Fruit fly (Drosophila melanogaster): ENCODE measurements around the gene CG31365.
A peak's percentile ranks its signal among the peaks of the same experiment; 100 is the strongest.

CG31365 gene

dm6 chr3R:23112680-23113362 is 13.4 kb downstream of the CG31365 start, which contains the start of gene Cow (continued):
- peak; percentile 33 for TF ChIP-seq acj6 (GFP tag; optimal IDR thresholded peaks at IDR 0.05)
- peak; percentile 56 for TF ChIP-seq CG32006 (GFP tag; optimal IDR thresholded peaks at IDR 0.05)
- TF ChIP-seq Hr39 (GFP tag; optimal IDR thresholded peaks at IDR 0.05), result peak; percentile 15
- TF ChIP-seq OdsH (GFP tag; optimal IDR thresholded peaks at IDR 0.05), result peak; percentile 48
- peak; percentile 17 for TF ChIP-seq CG1621 (tag; optimal IDR thresholded peaks at IDR 0.05)
- peak; percentile 29 for TF ChIP-seq Ets96B (tag; optimal IDR thresholded peaks at IDR 0.05)
- no peak for TF ChIP-seq fkh (GFP tag; optimal IDR thresholded peaks at IDR 0.05)
- TF ChIP-seq vri (GFP tag; optimal IDR thresholded peaks at IDR 0.05), result no peak
- TF ChIP-seq Met (GFP tag; optimal IDR thresholded peaks at IDR 0.05), result peak; percentile 37
- peak; percentile 46 for TF ChIP-seq CG3032 (tag; optimal IDR thresholded peaks at IDR 0.05)
- TF ChIP-seq CG11294 (GFP tag; IDR thresholded peaks at IDR 0.05), result peak; percentile 48; the same call in 1 of the 2 replicates
- TF ChIP-seq CG6276 (GFP tag; optimal IDR thresholded peaks at IDR 0.05), result peak; percentile 13
- no peak for TF ChIP-seq esn (GFP tag; optimal IDR thresholded peaks at IDR 0.05)
- peak in 1 of 2 experiments; percentile 2 for TF ChIP-seq salr (GFP tag; optimal IDR thresholded peaks at IDR 0.05)

dm6 chr3R:23110724-23111123 is 15.5 kb downstream of the CG31365 start:
- TF ChIP-seq Ets21C (GFP tag; optimal IDR thresholded peaks at IDR 0.05) (no peak), vri (GFP tag; optimal IDR thresholded peaks at IDR 0.05) (no peak), CG34406 (GFP tag; optimal IDR thresholded peaks at IDR 0.05) (no peak), Lpt (GFP tag; optimal IDR thresholded peaks at IDR 0.05) (no peak), cyc (GFP tag; optimal IDR thresholded peaks at IDR 0.05) (no peak), fd59A (GFP tag; optimal IDR thresholded peaks at IDR 0.05) (no peak), CG32006 (GFP tag; optimal IDR thresholded peaks at IDR 0.05) (peak; percentile 19)

DNA sequence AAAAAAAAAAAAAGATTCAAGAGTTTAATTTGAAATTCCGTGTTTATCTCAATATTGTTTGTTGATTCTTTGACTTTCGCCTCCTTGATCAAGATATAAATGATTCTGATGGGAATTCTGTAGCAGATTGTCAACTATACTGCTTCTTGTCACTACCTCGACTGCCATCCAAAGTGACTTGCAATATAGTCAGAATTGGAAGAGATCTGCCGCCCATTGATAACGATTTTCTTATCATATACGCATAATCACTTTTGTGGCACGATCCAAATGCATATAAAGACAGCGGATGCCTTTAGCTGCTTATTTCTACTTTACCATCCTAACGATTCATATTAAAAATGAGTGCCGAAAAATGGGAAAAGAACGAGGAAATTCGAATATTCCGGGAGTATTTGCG is 27.0 kb downstream of the CG31365 start, which contains the start of gene CG6738:
TSS of gene CG6738 (plus strand) at position 301 of the 400 bp plus-strand sequence.
- TF ChIP-seq Hr39 (GFP tag; optimal IDR thresholded peaks at IDR 0.05), result no peak
- no peak for TF ChIP-seq CG9139 (GFP tag; optimal IDR thresholded peaks at IDR 0.05)
- TF ChIP-seq Eip78C (GFP tag), result no peak
- TF ChIP-seq net (GFP tag; optimal IDR thresholded peaks at IDR 0.05), result no peak
- TF ChIP-seq svp (GFP tag), result no peak
- no peak for TF ChIP-seq CG4318 (GFP tag; optimal IDR thresholded peaks at IDR 0.05)
- TF ChIP-seq Sox102F (GFP tag; optimal IDR thresholded peaks at IDR 0.05), result no peak
- TF ChIP-seq Ets21C (GFP tag; optimal IDR thresholded peaks at IDR 0.05), result no peak
- no peak for TF ChIP-seq acj6 (GFP tag; optimal IDR thresholded peaks at IDR 0.05)
- TF ChIP-seq CG16779 (tag; optimal IDR thresholded peaks at IDR 0.05), result no peak
- TF ChIP-seq Hr4 (GFP tag; optimal IDR thresholded peaks at IDR 0.05), result no peak
- TF ChIP-seq pdm3 (GFP tag; optimal IDR thresholded peaks at IDR 0.05), result no peak

DNA sequence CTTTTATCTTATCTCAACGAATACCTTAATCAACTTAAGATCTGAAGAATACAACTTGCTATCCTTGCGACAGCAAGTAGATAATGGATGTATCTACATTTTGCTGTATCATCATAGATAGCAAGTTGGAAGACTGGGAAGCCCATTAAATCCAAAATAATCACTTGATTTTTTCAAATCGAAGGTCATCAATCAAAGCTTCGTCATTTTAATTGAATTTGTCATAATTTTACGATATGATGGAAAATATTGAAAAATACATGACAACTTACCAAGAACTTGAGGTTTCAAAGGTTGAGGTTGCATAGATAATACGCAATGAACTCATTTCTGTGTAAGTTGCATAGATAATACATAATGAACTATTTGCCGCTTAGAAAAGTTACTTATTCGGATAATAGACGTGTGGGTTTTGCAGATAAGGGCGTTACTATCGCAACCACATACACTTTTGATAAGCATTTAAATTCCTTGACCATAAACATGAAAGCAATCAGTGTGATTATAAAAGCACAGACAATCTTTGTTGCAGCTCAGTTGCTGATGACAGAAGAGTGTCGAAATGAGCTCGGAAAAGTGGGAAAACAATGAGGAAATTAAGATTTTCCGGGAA is 28.9 kb downstream of the CG31365 start, which contains the start of gene CG6733:
TSS of gene CG6733 (plus strand) at position 532 of the 613 bp plus-strand sequence.
- no peak for TF ChIP-seq acj6 (GFP tag; optimal IDR thresholded peaks at IDR 0.05)
- no peak for TF ChIP-seq Hr38 (GFP tag; optimal IDR thresholded peaks at IDR 0.05)
- TF ChIP-seq Eip78C (GFP tag), result no peak
- TF ChIP-seq CG16779 (tag; optimal IDR thresholded peaks at IDR 0.05), result no peak
- TF ChIP-seq Lpt (GFP tag; optimal IDR thresholded peaks at IDR 0.05), result no peak

DNA sequence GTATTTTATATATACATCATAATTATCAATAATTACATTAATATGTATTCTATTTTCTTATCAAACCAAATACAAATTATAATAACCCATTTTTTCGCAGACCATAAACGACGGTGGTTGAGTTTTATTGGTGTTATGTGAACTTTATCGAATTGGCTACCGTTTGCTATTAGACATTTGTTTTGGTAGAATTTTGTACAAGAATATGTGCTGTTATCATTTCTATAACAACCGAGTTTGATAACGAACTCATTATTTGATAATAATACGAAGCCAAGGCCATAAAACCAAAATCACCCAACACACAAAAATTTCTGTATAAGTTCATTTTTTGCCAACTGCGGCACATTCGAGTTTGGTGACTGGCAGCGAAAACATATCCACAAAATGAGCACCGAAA is 30.9 kb downstream of the CG31365 start, which contains the start of gene CG17109:
TSS of gene CG17109 (plus strand) at position 345 of the 400 bp plus-strand sequence.
- TF ChIP-seq Sox102F (GFP tag; optimal IDR thresholded peaks at IDR 0.05), result no peak
- TF ChIP-seq vri (GFP tag; optimal IDR thresholded peaks at IDR 0.05), result peak; percentile 73
- TF ChIP-seq CG6276 (GFP tag; optimal IDR thresholded peaks at IDR 0.05), result no peak
